Fruit fly (Drosophila melanogaster) whole organism, embryonic: ENCODE results near the gene CG13894.

Source experiments
- Antp ChIP-seq: fragments of 200-800 bp; sonication (Bioruptor generic); optimal IDR thresholded peaks from 3 replicates; lab custom pipeline; 2016; ENCODE audit warnings: missing biosample characterization, missing genetic modification characterization
- Atf-2 ChIP-seq: fragments of 200-800 bp; sonication (Bioruptor generic); optimal IDR thresholded peaks from 2 replicates; lab custom pipeline; 2016; ENCODE audit warnings: missing biosample characterization, missing genetic modification characterization
- Blimp-1 ChIP-seq: fragments of 200-800 bp; sonication (Bioruptor generic); optimal IDR thresholded peaks from 3 replicates; lab custom pipeline; 2018; ENCODE audit warnings: missing biosample characterization, missing genetic modification characterization, mild to moderate bottlenecking, moderate library complexity, missing genetic modification reagents
- CG11504 ChIP-seq: fragments of 200-800 bp; sonication (Bioruptor generic); optimal IDR thresholded peaks from 3 replicates; lab custom pipeline; 2019; ENCODE audit warnings: missing biosample characterization, mild to moderate bottlenecking, missing genetic modification characterization, moderate library complexity
- CG12071 ChIP-seq: fragments of 200-800 bp; sonication (Bioruptor generic); optimal IDR thresholded peaks from 3 replicates; lab custom pipeline; 2018; ENCODE audit warnings: missing biosample characterization, mild to moderate bottlenecking, missing genetic modification characterization
- CG12155 ChIP-seq: fragments of 200-800 bp; sonication (Bioruptor generic); optimal IDR thresholded peaks from 3 replicates; lab custom pipeline; 2016; ENCODE audit warnings: missing biosample characterization, missing genetic modification characterization
- CG12659 ChIP-seq: fragments of 200-800 bp; sonication (Bioruptor generic); optimal IDR thresholded peaks from 3 replicates; lab custom pipeline; 2017; ENCODE audit warnings: mild to moderate bottlenecking, missing biosample characterization, missing genetic modification reagents, missing genetic modification characterization
- CG14014 ChIP-seq: fragments of 200-800 bp; sonication (Bioruptor generic); IDR thresholded peaks from 2 replicates; pipeline ENCODE4 v1.3.6; 2022; ENCODE audit warnings: missing biosample characterization, missing genetic modification characterization
- CG14441 ChIP-seq: fragments of 200-800 bp; sonication (Bioruptor generic); IDR thresholded peaks from 2 replicates; pipeline ENCODE4 v1.3.6; 2022; ENCODE audit warnings: missing biosample characterization, missing genetic modification characterization
- CG15479 ChIP-seq: fragments of 200-800 bp; sonication (Bioruptor generic); optimal IDR thresholded peaks from 3 replicates; lab custom pipeline; 2019; ENCODE audit warnings: missing biosample characterization, mild to moderate bottlenecking, missing genetic modification characterization, moderate library complexity
- CG16813 ChIP-seq: fragments of 200-800 bp; sonication (Bioruptor generic); IDR thresholded peaks from 3 replicates; pipeline ENCODE4 v1.3.6; 2022; ENCODE audit warnings: missing biosample characterization, missing genetic modification characterization; ENCODE audit not compliant: partially characterized antibody
- CG17385 ChIP-seq: fragments of 200-800 bp; sonication (Bioruptor generic); optimal IDR thresholded peaks from 3 replicates; lab custom pipeline; 2018; ENCODE audit warnings: missing biosample characterization, mild to moderate bottlenecking, missing genetic modification characterization
- CG18619 ChIP-seq: fragments of 200-800 bp; sonication (Bioruptor generic); optimal IDR thresholded peaks from 3 replicates; lab custom pipeline; 2017; ENCODE audit warnings: missing biosample characterization, mild to moderate bottlenecking, missing genetic modification characterization
- CG2678 ChIP-seq: fragments of 200-800 bp; sonication (Bioruptor generic); optimal IDR thresholded peaks from 3 replicates; lab custom pipeline; 2019; ENCODE audit warnings: missing biosample characterization, mild to moderate bottlenecking, missing genetic modification characterization, moderate library complexity
- CG3838 ChIP-seq: fragments of 200-800 bp; sonication (Bioruptor generic); optimal IDR thresholded peaks from 3 replicates; lab custom pipeline; 2016; ENCODE audit warnings: missing biosample characterization, missing genetic modification characterization
- CG3995 ChIP-seq: fragments of 200-800 bp; sonication (Bioruptor generic); optimal IDR thresholded peaks from 3 replicates; lab custom pipeline; 2016; ENCODE audit warnings: missing biosample characterization, missing genetic modification characterization
- CG4820 ChIP-seq: fragments of 200-800 bp; sonication (Bioruptor generic); optimal IDR thresholded peaks from 3 replicates; lab custom pipeline; 2016; ENCODE audit warnings: missing biosample characterization, missing genetic modification characterization
- CTCF ChIP-seq: fragments of 200-800 bp; sonication (Bioruptor generic); optimal IDR thresholded peaks from 2 replicates; lab custom pipeline; 2017; ENCODE audit warnings: missing biosample characterization, mild to moderate bottlenecking, missing genetic modification characterization, moderate library complexity
- Camta ChIP-seq: fragments of 200-800 bp; sonication (Bioruptor generic); optimal IDR thresholded peaks from 2 replicates; lab custom pipeline; 2016; ENCODE audit warnings: missing biosample characterization, missing genetic modification characterization
- Chrac-16 ChIP-seq: fragments of 200-800 bp; sonication (Bioruptor generic); optimal IDR thresholded peaks from 3 replicates; lab custom pipeline; 2016; ENCODE audit warnings: missing biosample characterization, missing genetic modification characterization
- CkIIα-i1 ChIP-seq: fragments of 200-800 bp; sonication (Bioruptor generic); IDR thresholded peaks from 2 replicates; pipeline ENCODE4 v1.3.6; 2022; ENCODE audit warnings: missing biosample characterization, missing genetic modification characterization
- Dad ChIP-seq: fragments of 200-800 bp; sonication (Bioruptor generic); optimal IDR thresholded peaks from 3 replicates; lab custom pipeline; 2016; ENCODE audit warnings: missing biosample characterization, missing genetic modification characterization
- E2f2 ChIP-seq: fragments of 200-800 bp; sonication (Bioruptor generic); IDR thresholded peaks from 2 replicates; pipeline ENCODE4 v1.3.6; 2022; ENCODE audit warnings: missing biosample characterization, missing genetic modification characterization
- HLH3B ChIP-seq: fragments of 200-800 bp; sonication (Bioruptor generic); IDR thresholded peaks from 2 replicates; pipeline ENCODE4 v1.3.6; 2022; ENCODE audit warnings: missing biosample characterization, missing genetic modification characterization
- Hey ChIP-seq: fragments of 200-800 bp; sonication (Bioruptor generic); optimal IDR thresholded peaks from 3 replicates; lab custom pipeline; 2018; ENCODE audit warnings: missing biosample characterization, mild to moderate bottlenecking, missing genetic modification characterization
- Hr78 ChIP-seq, 2 experiments: fragments of 200-800 bp in 1 of 2; fragments of >200 bp in 1 of 2; sonication (Bioruptor generic) in 1 of 2; optimal IDR thresholded peaks; 2 replicates each; lab custom pipeline; 2017 to 2019; ENCODE audit warnings: missing biosample characterization in 2 of 2, missing genetic modification characterization in 2 of 2, mild to moderate bottlenecking in 1 of 2, moderate library complexity in 1 of 2
- MTF-1 ChIP-seq: fragments of 200-800 bp; sonication (Bioruptor generic); optimal IDR thresholded peaks from 2 replicates; lab custom pipeline; 2018; ENCODE audit warnings: missing biosample characterization, mild to moderate bottlenecking, missing genetic modification characterization, borderline replicate concordance
- Max ChIP-seq: fragments of 200-800 bp; sonication (Bioruptor generic); optimal IDR thresholded peaks from 2 replicates; lab custom pipeline; 2016; ENCODE audit warnings: missing biosample characterization, mild to moderate bottlenecking, missing genetic modification characterization
- NC2β ChIP-seq: fragments of 200-800 bp; sonication (Bioruptor generic); optimal IDR thresholded peaks from 2 replicates; lab custom pipeline; 2016; ENCODE audit warnings: missing biosample characterization, missing genetic modification characterization
- NK7.1 ChIP-seq: fragments of 200-800 bp; sonication (Bioruptor generic); optimal IDR thresholded peaks from 3 replicates; lab custom pipeline; 2016; ENCODE audit warnings: missing biosample characterization, missing genetic modification characterization
- Nf-YA ChIP-seq: fragments of 200-800 bp; sonication (Bioruptor generic); IDR thresholded peaks from 2 replicates; pipeline ENCODE4 v1.3.6; 2022; ENCODE audit warnings: missing biosample characterization, missing genetic modification characterization
- PHDP ChIP-seq: fragments of 200-800 bp; sonication (Bioruptor generic); optimal IDR thresholded peaks from 3 replicates; lab custom pipeline; 2018; ENCODE audit warnings: missing biosample characterization, mild to moderate bottlenecking, missing genetic modification characterization, moderate library complexity
- Stat92E ChIP-seq, 3 experiments: fragments of >200 bp in 2 of 3; fragments of 200-800 bp in 1 of 3; sonication (Bioruptor generic) in 1 of 3; optimal IDR thresholded peaks; 2 replicates each; lab custom pipeline; 2017 to 2019; ENCODE audit warnings: missing biosample characterization in 3 of 3, missing genetic modification characterization in 3 of 3, mild to moderate bottlenecking in 1 of 3, moderate library complexity in 1 of 3
- TFAM ChIP-seq: fragments of 200-800 bp; sonication (Bioruptor generic); optimal IDR thresholded peaks from 2 replicates; lab custom pipeline; 2017; ENCODE audit warnings: missing biosample characterization, missing genetic modification characterization, inconsistent platforms
- ac ChIP-seq: fragments of 200-800 bp; sonication (Bioruptor generic); optimal IDR thresholded peaks from 3 replicates; lab custom pipeline; 2017; ENCODE audit warnings: missing biosample characterization, mild to moderate bottlenecking, missing genetic modification characterization
- cad ChIP-seq: fragments of >200 bp; optimal IDR thresholded peaks from 2 replicates; lab custom pipeline; 2017; ENCODE audit warnings: missing biosample characterization, missing genetic modification characterization
- cg ChIP-seq: fragments of 200-800 bp; sonication (Bioruptor generic); optimal IDR thresholded peaks from 3 replicates; lab custom pipeline; 2019; ENCODE audit warnings: missing biosample characterization, mild to moderate bottlenecking, missing genetic modification characterization, moderate library complexity
- dmrt11E ChIP-seq: fragments of 200-800 bp; sonication (Bioruptor generic); optimal IDR thresholded peaks from 3 replicates; lab custom pipeline; 2018; ENCODE audit warnings: missing biosample characterization, mild to moderate bottlenecking, missing genetic modification characterization, moderate library complexity
- dmrt99B ChIP-seq: fragments of 200-800 bp; sonication (Bioruptor generic); optimal IDR thresholded peaks from 2 replicates; lab custom pipeline; 2018; ENCODE audit warnings: missing biosample characterization, mild to moderate bottlenecking, missing genetic modification characterization, moderate library complexity
- emc ChIP-seq: fragments of 200-800 bp; sonication (Bioruptor generic); optimal IDR thresholded peaks from 2 replicates; lab custom pipeline; 2016; ENCODE audit warnings: missing biosample characterization, missing genetic modification characterization
- en ChIP-seq: fragments of 200-800 bp; sonication (Bioruptor generic); optimal IDR thresholded peaks from 2 replicates; lab custom pipeline; 2016; ENCODE audit warnings: missing biosample characterization, missing genetic modification characterization
- gcm2 ChIP-seq: fragments of 200-800 bp; sonication (Bioruptor generic); optimal IDR thresholded peaks from 2 replicates; lab custom pipeline; 2016; ENCODE audit warnings: missing biosample characterization, missing genetic modification characterization
- gt ChIP-seq: fragments of 200-800 bp; sonication (Bioruptor generic); IDR thresholded peaks from 2 replicates; pipeline ENCODE4 v1.3.6; 2022; ENCODE audit warnings: missing biosample characterization, missing genetic modification characterization
- jing ChIP-seq: fragments of 200-800 bp; sonication (Bioruptor generic); optimal IDR thresholded peaks from 2 replicates; lab custom pipeline; 2018; ENCODE audit warnings: missing biosample characterization, mild to moderate bottlenecking, missing genetic modification characterization
- pnt ChIP-seq: fragments of 200-800 bp; sonication (Bioruptor generic); optimal IDR thresholded peaks from 3 replicates; lab custom pipeline; 2016; ENCODE audit warnings: missing biosample characterization, missing genetic modification characterization
- pzg ChIP-seq: fragments of 200-800 bp; sonication (Bioruptor generic); optimal IDR thresholded peaks from 3 replicates; lab custom pipeline; 2018; ENCODE audit warnings: missing biosample characterization, mild to moderate bottlenecking, missing genetic modification characterization, moderate library complexity
- sens ChIP-seq: fragments of 200-800 bp; sonication (Bioruptor generic); peaks from one replicate; lab custom pipeline; 2016; ENCODE audit warnings: missing biosample characterization, missing genetic modification characterization
- slp2 ChIP-seq: fragments of 200-800 bp; sonication (Bioruptor generic); optimal IDR thresholded peaks from 2 replicates; lab custom pipeline; 2016; ENCODE audit warnings: missing biosample characterization, missing genetic modification characterization
- ttk ChIP-seq: fragments of 200-800 bp; sonication (Bioruptor generic); IDR thresholded peaks from 2 replicates; pipeline ENCODE4 v2.1.2; 2022; ENCODE audit warnings: missing biosample characterization, missing genetic modification characterization
- zen ChIP-seq: fragments of 200-800 bp; sonication (Bioruptor generic); optimal IDR thresholded peaks from 3 replicates; lab custom pipeline; 2018; ENCODE audit warnings: missing biosample characterization, mild to moderate bottlenecking, missing genetic modification characterization, moderate library complexity

The CG13894 gene

dm6 chr3L:696404-697054 lies 2.4 kb downstream of the CG13894 start (continued):
- TF ChIP-seq HLH3B (GFP tag; lab: Robert Waterston, UW), result peak; percentile 96
- peak; percentile 32 for TF ChIP-seq Antp
- TF ChIP-seq dmrt11E (tag; lab: Kevin White, UChicago), result peak; percentile 98
- peak; percentile 96 for TF ChIP-seq CG12659 (GFP tag; lab: Kevin White, UChicago)
- peak; percentile 80 for TF ChIP-seq CkIIα-i1
- TF ChIP-seq Atf-2 (GFP tag; lab: Kevin White, UChicago), result peak; percentile 64
- TF ChIP-seq Hey (tag; lab: Kevin White, UChicago), result peak; percentile 40
- TF ChIP-seq CG17385 (GFP tag; lab: Kevin White, UChicago), result peak; percentile 93
- TF ChIP-seq CG3838, result peak; percentile 51
- peak; percentile 97 for TF ChIP-seq CG11504 (tag; lab: Kevin White, UChicago)
- TF ChIP-seq Dad (GFP tag; lab: Kevin White, UChicago), result peak; percentile 66
- TF ChIP-seq Chrac-16, result peak; percentile 88
- TF ChIP-seq pzg (GFP tag; lab: Kevin White, UChicago), result peak; percentile 4
- TF ChIP-seq dmrt99B, result peak; percentile 97
- TF ChIP-seq pnt (GFP tag; lab: Kevin White, UChicago), result peak; percentile 65
- TF ChIP-seq MTF-1 (GFP tag; lab: Kevin White, UChicago), result peak; percentile 93
- peak; percentile 84 for TF ChIP-seq cg (GFP tag; lab: Kevin White, UChicago)
- no peak for TF ChIP-seq cad (GFP tag; lab: Kevin White, UChicago)
- TF ChIP-seq TFAM (GFP tag; lab: Kevin White, UChicago), result peak; percentile 82
- peak; percentile 95 for TF ChIP-seq Blimp-1 (GFP tag; lab: Kevin White, UChicago)
- peak; percentile 95 for TF ChIP-seq CG18619 (GFP tag; lab: Kevin White, UChicago)
- peak; percentile 68 for TF ChIP-seq slp2 (GFP tag; lab: Kevin White, UChicago)
- no peak for TF ChIP-seq CG16813 (GFP tag; lab: Robert Waterston, UW)
- no peak for TF ChIP-seq emc (GFP tag; lab: Kevin White, UChicago)
- TF ChIP-seq CG2678, result peak; percentile 97
- peak; percentile 89 for TF ChIP-seq ac (GFP tag; lab: Kevin White, UChicago)
- TF ChIP-seq NC2β, result peak; percentile 66
- TF ChIP-seq Max (GFP tag; lab: Kevin White, UChicago), result peak; percentile 93
- TF ChIP-seq Camta (GFP tag; lab: Kevin White, UChicago), result peak; percentile 44
- TF ChIP-seq ttk, result peak; percentile 95
- TF ChIP-seq gt (GFP tag; lab: Robert Waterston, UW), result peak; percentile 86
- peak; percentile 96 for TF ChIP-seq PHDP
- peak; percentile 45 for TF ChIP-seq CG3995 (GFP tag; lab: Kevin White, UChicago)
- peak; percentile 50 for TF ChIP-seq gcm2 (GFP tag; lab: Kevin White, UChicago)
- TF ChIP-seq en (GFP tag; lab: Kevin White, UChicago), result peak; percentile 6
- TF ChIP-seq CG12155, result peak; percentile 89
- peak in 1 of 2 experiments; percentile 89 for TF ChIP-seq Hr78 (GFP tag; optimal IDR thresholded peaks at IDR 0.05; lab: Kevin White, UChicago)
- TF ChIP-seq CG4820 (GFP tag; lab: Kevin White, UChicago), result peak; percentile 94
- peak; percentile 97 for TF ChIP-seq sens (GFP tag; lab: Kevin White, UChicago)
- peak; percentile 77 for TF ChIP-seq E2f2 (GFP tag; lab: Robert Waterston, UW)
- TF ChIP-seq CG14014 (GFP tag; lab: Robert Waterston, UW), result peak; percentile 97
- peak in 1 of 3 experiments; percentile 94 for TF ChIP-seq Stat92E (GFP tag; optimal IDR thresholded peaks at IDR 0.05; lab: Kevin White, UChicago)
- TF ChIP-seq zen, result peak; percentile 96
- peak; percentile 93 for TF ChIP-seq CG12071 (GFP tag; lab: Kevin White, UChicago)
- TF ChIP-seq CTCF, result peak; percentile 54
- TF ChIP-seq CG15479, result peak; percentile 52
- peak; percentile 96 for TF ChIP-seq CG14441 (GFP tag; lab: Robert Waterston, UW)
- TF ChIP-seq Nf-YA (GFP tag; lab: Robert Waterston, UW), result peak; percentile 89
- peak; percentile 90 for TF ChIP-seq jing (GFP tag; lab: Kevin White, UChicago)
- TF ChIP-seq NK7.1 (GFP tag; lab: Kevin White, UChicago), result peak; percentile 56
